Fruit fly (Drosophila melanogaster): ENCODE measurements around the gene CG31523.

CG31523 gene

dm6 chr3R:4471047-4471751 is 7.8 kb downstream of the CG31523 start (continued):
- no peak for TF ChIP-seq toy (GFP tag; IDR thresholded peaks at IDR 0.05)
- no peak for TF ChIP-seq gfzf (GFP tag; optimal IDR thresholded peaks at IDR 0.05)
- TF ChIP-seq sens (GFP tag) = peak; percentile 28
- TF ChIP-seq CG4360 (GFP tag; IDR thresholded peaks at IDR 0.05) = no peak
- peak; percentile 85 for TF ChIP-seq Med (GFP tag)
- no peak for TF ChIP-seq Aef1 (GFP tag; IDR thresholded peaks at IDR 0.05)
- 0 out of 3 replicates have a peak, but pooled peaks have one; percentile 29 for TF ChIP-seq CG2199 (GFP tag; IDR thresholded peaks at IDR 0.05)
- TF ChIP-seq CG8089 (GFP tag; optimal IDR thresholded peaks at IDR 0.05) = no peak
- peak; percentile 27 for TF ChIP-seq CG17385 (GFP tag; optimal IDR thresholded peaks at IDR 0.05)
- no peak for TF ChIP-seq Asciz (GFP tag; optimal IDR thresholded peaks at IDR 0.05)
- 0 out of 2 replicates have a peak, but pooled peaks have one; percentile 19 for TF ChIP-seq vvl (GFP tag; IDR thresholded peaks at IDR 0.05)
- TF ChIP-seq ro (GFP tag; IDR thresholded peaks at IDR 0.05) = no peak
- no peak for TF ChIP-seq phol (tag; optimal IDR thresholded peaks at IDR 0.05)
- peak; percentile 40 for TF ChIP-seq Vsx1 (GFP tag; optimal IDR thresholded peaks at IDR 0.05)
- no peak for TF ChIP-seq Lpt (GFP tag; optimal IDR thresholded peaks at IDR 0.05)
- TF ChIP-seq Pdp1 (GFP tag; optimal IDR thresholded peaks at IDR 0.05) = no peak
- TF ChIP-seq CG13424 (tag; optimal IDR thresholded peaks at IDR 0.05) = no peak
- peak; percentile 32 for TF ChIP-seq caup (GFP tag; optimal IDR thresholded peaks at IDR 0.05; ENCODE audit: severe bottlenecking)
- no peak for TF ChIP-seq HmgD (GFP tag; optimal IDR thresholded peaks at IDR 0.05)
- TF ChIP-seq pan (optimal IDR thresholded peaks at IDR 0.05) = no peak
- peak in 1 of 2 experiments; percentile 10 for TF ChIP-seq pan (GFP tag; optimal IDR thresholded peaks at IDR 0.05 in 1 of 2, IDR thresholded peaks at IDR 0.05 in 1 of 2)
- TF ChIP-seq Bteb2 (GFP tag; optimal IDR thresholded peaks at IDR 0.05) = no peak
- TF ChIP-seq grau (tag; optimal IDR thresholded peaks at IDR 0.05) = no peak
- peak; percentile 73 for TF ChIP-seq grn (GFP tag; optimal IDR thresholded peaks at IDR 0.05)
- TF ChIP-seq CG3163 (GFP tag; optimal IDR thresholded peaks at IDR 0.05) = peak; percentile 34
- no peak for TF ChIP-seq CG6791 (GFP tag; IDR thresholded peaks at IDR 0.05; ENCODE audit: partially characterized antibody)
- TF ChIP-seq Hr39 (optimal IDR thresholded peaks at IDR 0.05) = no peak
- no peak for TF ChIP-seq Rfx (GFP tag; IDR thresholded peaks at IDR 0.05)
- no peak for TF ChIP-seq CHES-1-like (GFP tag; optimal IDR thresholded peaks at IDR 0.05)
- no peak for TF ChIP-seq psq (GFP tag; optimal IDR thresholded peaks at IDR 0.05)
- peak; percentile 15; the same call in 1 of the 2 replicates for TF ChIP-seq onecut (GFP tag; IDR thresholded peaks at IDR 0.05)
- TF ChIP-seq sqz (GFP tag; optimal IDR thresholded peaks at IDR 0.05) = no peak
- no peak for TF ChIP-seq ham (GFP tag; IDR thresholded peaks at IDR 0.05)
- no peak for TF ChIP-seq p53 (GFP tag; optimal IDR thresholded peaks at IDR 0.05)
- TF ChIP-seq GATAe (GFP tag; conservative IDR thresholded peaks at IDR 0.05) = peak; percentile 87
- no peak for TF ChIP-seq CG33213 (GFP tag; optimal IDR thresholded peaks at IDR 0.05)
- peak; percentile 29; the same call in 1 of the 3 replicates for TF ChIP-seq CG34224 (GFP tag; IDR thresholded peaks at IDR 0.05; ENCODE audit: partially characterized antibody)
- peak; percentile 50; the same call in 1 of the 3 replicates for TF ChIP-seq Dbx (GFP tag; IDR thresholded peaks at IDR 0.05)
- no peak for TF ChIP-seq CG18619 (GFP tag; optimal IDR thresholded peaks at IDR 0.05)
- TF ChIP-seq jing (GFP tag; optimal IDR thresholded peaks at IDR 0.05) = no peak
- no peak for TF ChIP-seq Hr3 (GFP tag; optimal IDR thresholded peaks at IDR 0.05)
- no peak for TF ChIP-seq CG10321 (GFP tag; IDR thresholded peaks at IDR 0.05)
- TF ChIP-seq Dref (GFP tag; IDR thresholded peaks at IDR 0.05) = no peak
- TF ChIP-seq gce (GFP tag; IDR thresholded peaks at IDR 0.05) = no peak
- TF ChIP-seq danr (GFP tag; IDR thresholded peaks at IDR 0.05) = no peak
- no peak for TF ChIP-seq Ets97D (GFP tag; optimal IDR thresholded peaks at IDR 0.05)
- no peak for TF ChIP-seq CG4404 (GFP tag; IDR thresholded peaks at IDR 0.05)
- TF ChIP-seq CG1233 (GFP tag; optimal IDR thresholded peaks at IDR 0.05) = no peak
- peak in 1 of 2 experiments; percentile 69 for TF ChIP-seq Hr78 (GFP tag; optimal IDR thresholded peaks at IDR 0.05)
- peak; percentile 85 for TF ChIP-seq CG34376 (GFP tag; optimal IDR thresholded peaks at IDR 0.05)
- no peak for TF ChIP-seq slbo (GFP tag; IDR thresholded peaks at IDR 0.05)
